Fruit fly (Drosophila melanogaster) Kc167 (cell line): ENCODE measurements around the gene CG10702.

Experiments
- h ChIP-seq: fragments of >200 bp; optimal IDR thresholded peaks from 3 replicates; lab custom pipeline; 2018; ENCODE audit warnings: missing external identifiers
- insv ChIP-seq: fragments of >200 bp; optimal IDR thresholded peaks from 3 replicates; lab custom pipeline; 2018; ENCODE audit warnings: missing external identifiers
- ttk ChIP-seq: sonication (Bioruptor generic); optimal IDR thresholded peaks from 2 replicates; lab custom pipeline; 2017; ENCODE audit warnings: missing external identifiers

dm6 chr2L:19111729-19112128 is 42.1 kb upstream of the CG10702 start:
- no peak for TF ChIP-seq ttk
- TF ChIP-seq h (lab: Kevin White, UChicago): no peak
- TF ChIP-seq insv (lab: Kevin White, UChicago): no peak
